Worm (Caenorhabditis elegans) whole organism, L4 larva: Measurements from ENCODE around the gene cpsf-3.

ENCODE experiments used
- F49E8.2 ChIP-seq: sonication (generic microtip); optimal IDR thresholded peaks from 2 replicates; lab custom pipeline; 2016; ENCODE audit warnings: missing compliant biosample characterization, mild to moderate bottlenecking, missing genetic modification characterization, borderline replicate concordance
- ceh-62 ChIP-seq: sonication (generic microtip); optimal IDR thresholded peaks from 2 replicates; lab custom pipeline; 2017; ENCODE audit warnings: missing biosample characterization, missing genetic modification characterization
- dpl-1 ChIP-seq: fragments of 150-350 bp; optimal IDR thresholded peaks from 2 replicates; lab custom pipeline; 2014; ENCODE audit warnings: missing biosample characterization, missing genetic modification reagents, missing genetic modification characterization
- lsy-2 ChIP-seq, 2 experiments: fragments of 150-350 bp in 1 of 2; sonication (generic microtip) in 1 of 2; optimal IDR thresholded peaks; 2 replicates each; lab custom pipeline; 2014 to 2017; ENCODE audit warnings: missing biosample characterization in 2 of 2, missing genetic modification characterization in 2 of 2
- mdl-1 ChIP-seq, 2 experiments: fragments of 150-350 bp in 1 of 2; sonication (generic microtip) in 1 of 2; optimal IDR thresholded peaks; 2 replicates each; lab custom pipeline; 2014 to 2017; ENCODE audit warnings: missing biosample characterization in 2 of 2, missing genetic modification characterization in 2 of 2
- snpc-4 ChIP-seq: fragments of 150-350 bp; optimal IDR thresholded peaks from 2 replicates; lab custom pipeline; 2014; ENCODE audit warnings: missing biosample characterization, missing genetic modification characterization
- unc-62 ChIP-seq, 3 experiments: fragments of 150-350 bp in 1 of 3; sonication (generic microtip); optimal IDR thresholded peaks in 2 of 3; peaks in 1 of 3; 1 replicate in 1 of 3; 2 replicates in 2 of 3; lab custom pipeline; 2014 to 2017; ENCODE audit warnings: missing biosample characterization in 3 of 3, missing genetic modification characterization in 3 of 3, missing genetic modification reagents in 3 of 3, missing genotype in 1 of 3
- zag-1 ChIP-seq: fragments of 150-350 bp; optimal IDR thresholded peaks from 2 replicates; lab custom pipeline; 2014; ENCODE audit warnings: missing biosample characterization, missing genetic modification characterization

DNA sequence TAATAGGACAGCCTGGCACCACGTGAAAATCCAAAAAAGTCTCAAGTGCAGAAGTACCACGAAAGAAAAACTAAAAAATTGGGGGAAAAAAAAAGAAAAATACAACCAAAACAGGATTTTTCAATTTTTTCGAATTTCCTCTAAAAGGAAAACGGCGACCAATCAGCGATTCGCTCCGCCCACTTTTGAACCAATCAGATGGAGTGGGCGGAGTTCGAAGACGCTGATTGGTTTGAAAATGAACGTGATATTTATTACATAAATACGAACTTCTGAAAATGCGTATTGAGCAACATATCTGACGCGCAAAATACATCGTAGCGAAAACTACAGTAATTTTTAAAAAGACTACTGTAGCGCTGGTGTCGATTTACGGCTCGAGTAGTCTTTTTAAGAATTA, 14.3 kb downstream of the cpsf-3 start:
- no peak for TF ChIP-seq unc-62 (GFP tag; optimal IDR thresholded peaks at IDR 0.05 in 1 of 2; lab: Kevin White, UChicago)
- no peak for TF ChIP-seq unc-62 (tag; optimal IDR thresholded peaks at IDR 0.05; lab: Kevin White, UChicago)
- TF ChIP-seq zag-1 (tag; lab: Kevin White, UChicago): no peak
- no peak for TF ChIP-seq snpc-4 (tag; lab: Kevin White, UChicago)
- no peak for TF ChIP-seq lsy-2 (tag; optimal IDR thresholded peaks at IDR 0.05; lab: Kevin White, UChicago)
- TF ChIP-seq mdl-1 (tag; optimal IDR thresholded peaks at IDR 0.05; lab: Kevin White, UChicago): no peak
- TF ChIP-seq dpl-1 (GFP tag; lab: Kevin White, UChicago): no peak
- no peak for TF ChIP-seq F49E8.2 (tag; lab: Kevin White, UChicago)
- no peak for TF ChIP-seq ceh-62 (tag; lab: Kevin White, UChicago)
